Worm (Caenorhabditis elegans): ENCODE measurements around the gene cyp-33B1.

DNA sequence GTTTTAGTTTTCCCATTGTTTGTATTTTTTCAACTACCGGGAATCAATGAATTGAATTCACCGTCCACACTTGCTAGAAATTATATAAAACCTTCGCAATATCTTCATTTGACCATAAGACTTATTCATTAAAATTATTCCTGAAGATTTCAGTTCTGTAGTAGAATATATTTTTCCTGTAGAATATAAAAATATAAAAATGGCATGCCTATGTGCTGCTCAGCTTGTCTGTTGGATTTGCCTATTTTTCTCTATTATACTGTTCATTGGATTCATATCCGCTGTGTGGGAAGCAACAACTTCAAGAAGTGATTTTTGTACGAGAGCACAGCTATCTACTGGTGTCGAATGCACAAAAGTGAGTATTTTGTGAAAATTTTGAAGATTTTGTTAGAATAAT is 49.5 kb upstream of the cyp-33B1 start, which contains the start of gene F59E11.6:
- no peak for TF ChIP-seq elt-3 (tag; optimal IDR thresholded peaks at IDR 0.05)
- no peak for TF ChIP-seq unc-39 (tag; optimal IDR thresholded peaks at IDR 0.05)
- no peak for TF ChIP-seq nhr-237 (tag; optimal IDR thresholded peaks at IDR 0.05)
- TF ChIP-seq pha-4 (tag; optimal IDR thresholded peaks at IDR 0.05) = no peak
- TF ChIP-seq hlh-1 (tag; optimal IDR thresholded peaks at IDR 0.05) = no peak
- no peak for TF ChIP-seq ztf-11 (tag; optimal IDR thresholded peaks at IDR 0.05)
- TF ChIP-seq M03D4.4 (tag; optimal IDR thresholded peaks at IDR 0.05) = no peak
- no peak for TF ChIP-seq elt-1 (tag; optimal IDR thresholded peaks at IDR 0.05; ENCODE audit: borderline replicate concordance, insufficient read depth)
- no peak for TF ChIP-seq flh-1 (GFP tag; optimal IDR thresholded peaks at IDR 0.05)
- TF ChIP-seq lin-13 (tag; optimal IDR thresholded peaks at IDR 0.05) = no peak
- no peak for TF ChIP-seq sptf-1 (tag; optimal IDR thresholded peaks at IDR 0.05)
- no peak for TF ChIP-seq ceh-39 (tag; optimal IDR thresholded peaks at IDR 0.05)
- TF ChIP-seq snpc-4 (tag; optimal IDR thresholded peaks at IDR 0.05) = no peak
- TF ChIP-seq ceh-43 (GFP tag; optimal IDR thresholded peaks at IDR 0.05) = no peak

All from whole organism, mixed stage, embryonic.